Worm (Caenorhabditis elegans) whole organism, mixed stage, embryonic: ENCODE data around the gene str-131.
A peak's percentile ranks its signal among the peaks of the same experiment; 100 is the strongest.

Source experiments
- ceh-39 ChIP-seq: fragments of 150-350 bp; optimal IDR thresholded peaks from 2 replicates; lab custom pipeline; 2014; ENCODE audit warnings: missing biosample characterization, missing genetic modification characterization
- ceh-43 ChIP-seq: fragments of 200-800 bp; sonication (Bioruptor generic); optimal IDR thresholded peaks from 2 replicates; lab custom pipeline; 2018; ENCODE audit warnings: mild to moderate bottlenecking, missing genetic modification characterization, moderate library complexity, missing compliant biosample characterization
- ceh-83 ChIP-seq: fragments of 200-800 bp; sonication (Bioruptor generic); optimal IDR thresholded peaks from 2 replicates; lab custom pipeline; 2018; ENCODE audit warnings: mild to moderate bottlenecking, missing genetic modification characterization, missing compliant biosample characterization
- ces-1 ChIP-seq: fragments of 150-350 bp; optimal IDR thresholded peaks from 2 replicates; lab custom pipeline; 2014; ENCODE audit warnings: missing biosample characterization, missing genetic modification reagents, missing genetic modification characterization
- cnd-1 ChIP-seq: fragments of 200-800 bp; sonication (Bioruptor generic); optimal IDR thresholded peaks from 2 replicates; lab custom pipeline; 2018; ENCODE audit warnings: mild to moderate bottlenecking, missing genetic modification characterization, missing compliant biosample characterization
- drap-1 ChIP-seq: fragments of 200-800 bp; sonication (Bioruptor generic); optimal IDR thresholded peaks from 3 replicates; lab custom pipeline; 2018; ENCODE audit warnings: mild to moderate bottlenecking, missing genetic modification characterization, missing compliant biosample characterization
- elt-1 ChIP-seq: sonication (generic microtip); optimal IDR thresholded peaks from 2 replicates; lab custom pipeline; 2017; ENCODE audit warnings: missing genetic modification characterization, mild to moderate bottlenecking, missing compliant biosample characterization, antibody characterized with exemption, moderate library complexity, borderline replicate concordance; ENCODE audit not compliant: insufficient read depth
- lin-13 ChIP-seq: fragments of 150-350 bp; optimal IDR thresholded peaks from 2 replicates; lab custom pipeline; 2014; ENCODE audit warnings: missing biosample characterization, missing genetic modification characterization
- lin-32 ChIP-seq: fragments of 200-800 bp; sonication (Bioruptor generic); optimal IDR thresholded peaks from 2 replicates; lab custom pipeline; 2018; ENCODE audit warnings: mild to moderate bottlenecking, missing genetic modification characterization, missing compliant biosample characterization
- lsy-2 ChIP-seq: fragments of 150-350 bp; optimal IDR thresholded peaks from 2 replicates; lab custom pipeline; 2014; ENCODE audit warnings: missing biosample characterization, missing genetic modification characterization
- mep-1 ChIP-seq: fragments of 150-350 bp; optimal IDR thresholded peaks from 2 replicates; lab custom pipeline; 2017; ENCODE audit warnings: missing biosample characterization, missing genetic modification reagents, missing genetic modification characterization, inconsistent platforms
- mls-2 ChIP-seq: sonication (generic microtip); optimal IDR thresholded peaks from 2 replicates; lab custom pipeline; 2016; ENCODE audit warnings: mild to moderate bottlenecking, missing genetic modification characterization, moderate library complexity, missing compliant biosample characterization
- nhr-2 ChIP-seq: fragments of 150-350 bp; optimal IDR thresholded peaks from 2 replicates; lab custom pipeline; 2014; ENCODE audit warnings: missing biosample characterization, missing genetic modification characterization
- nhr-28 ChIP-seq: fragments of 150-350 bp; optimal IDR thresholded peaks from 2 replicates; lab custom pipeline; 2014; ENCODE audit warnings: missing biosample characterization, missing genetic modification characterization
- nhr-76 ChIP-seq: sonication (generic microtip); optimal IDR thresholded peaks from 2 replicates; lab custom pipeline; 2017; ENCODE audit warnings: missing biosample characterization, missing genetic modification characterization
- pha-4 ChIP-seq: fragments of 150-350 bp; optimal IDR thresholded peaks from 2 replicates; lab custom pipeline; 2018; ENCODE audit warnings: missing biosample characterization, missing genetic modification reagents, missing genetic modification characterization
- sem-2 ChIP-seq: fragments of 200-800 bp; sonication (Bioruptor generic); optimal IDR thresholded peaks from 2 replicates; lab custom pipeline; 2018; ENCODE audit warnings: mild to moderate bottlenecking, missing genetic modification characterization, missing compliant biosample characterization
- snpc-4 ChIP-seq: fragments of 150-350 bp; optimal IDR thresholded peaks from 2 replicates; lab custom pipeline; 2014; ENCODE audit warnings: missing biosample characterization, missing genetic modification characterization
- sptf-1 ChIP-seq: sonication (generic microtip); optimal IDR thresholded peaks from 2 replicates; lab custom pipeline; 2017; ENCODE audit warnings: mild to moderate bottlenecking, missing genetic modification characterization, moderate library complexity, missing compliant biosample characterization
- tbx-8 ChIP-seq: fragments of 200-800 bp; sonication (Bioruptor generic); optimal IDR thresholded peaks from 2 replicates; lab custom pipeline; 2018; ENCODE audit warnings: mild to moderate bottlenecking, missing genetic modification characterization, moderate library complexity, missing compliant biosample characterization
- unc-120 ChIP-seq: sonication (generic microtip); optimal IDR thresholded peaks from 2 replicates; lab custom pipeline; 2017; ENCODE audit warnings: missing genetic modification characterization, missing compliant biosample characterization; ENCODE audit not compliant: poor library complexity, severe bottlenecking
- unc-39 ChIP-seq: fragments of 150-350 bp; optimal IDR thresholded peaks from 2 replicates; lab custom pipeline; 2014; ENCODE audit warnings: missing biosample characterization, missing genetic modification characterization
- unc-62 ChIP-seq: fragments of 150-350 bp; optimal IDR thresholded peaks from 2 replicates; lab custom pipeline; 2014; ENCODE audit warnings: missing biosample characterization, missing genetic modification reagents, missing genetic modification characterization
- ztf-11 ChIP-seq: fragments of 150-350 bp; optimal IDR thresholded peaks from 2 replicates; lab custom pipeline; 2014; ENCODE audit warnings: missing biosample characterization, missing genetic modification characterization

Gene str-131

DNA sequence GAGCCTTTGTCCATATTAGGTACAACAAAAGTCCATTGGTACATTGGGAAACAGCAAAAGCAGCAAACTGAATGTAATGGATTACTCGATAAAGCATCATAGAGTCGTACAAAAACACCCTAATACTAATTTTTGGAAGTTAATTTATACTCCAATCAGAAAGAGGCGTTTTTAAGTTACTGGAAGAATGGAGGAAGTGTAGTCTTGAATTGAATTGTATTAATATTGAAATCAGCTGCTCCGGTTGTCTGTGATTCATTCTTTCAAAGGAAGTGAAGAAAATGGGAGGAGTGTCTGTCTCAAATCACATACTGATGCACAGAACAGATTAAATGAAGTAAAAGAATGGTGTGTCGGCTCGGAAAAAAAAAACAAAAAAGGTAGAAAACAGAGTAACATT lies at the start of gene str-131:
Gene str-131 (minus strand): TSS at position 101 of the 400 bp plus-strand sequence.
- no peak for TF ChIP-seq lin-13 (tag; lab: Kevin White, UChicago)
- no peak for TF ChIP-seq lin-32 (GFP tag; lab: Kevin White, UChicago)
- no peak for TF ChIP-seq tbx-8 (GFP tag; lab: Kevin White, UChicago)
- no peak for TF ChIP-seq nhr-28 (tag; lab: Kevin White, UChicago)
- no peak for TF ChIP-seq nhr-76 (tag; lab: Kevin White, UChicago)

DNA sequence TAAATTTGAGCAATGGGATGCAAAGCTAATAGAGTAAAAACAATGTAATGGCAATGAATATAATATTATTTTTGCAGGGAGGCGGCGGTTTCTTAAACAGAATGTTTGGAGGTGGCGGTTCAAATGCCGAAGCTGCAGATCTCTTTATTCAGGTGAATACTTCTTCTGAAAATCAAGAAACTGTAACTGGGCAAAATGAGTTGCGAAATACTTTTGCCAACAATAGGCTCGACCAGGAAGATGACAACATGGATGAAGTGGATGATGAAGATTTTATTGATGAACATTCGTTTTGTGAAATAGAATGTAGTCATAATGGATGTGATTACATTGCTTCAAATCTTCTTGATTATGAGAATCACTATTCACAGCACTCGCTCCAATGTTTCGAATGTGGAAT lies 49.3 kb upstream of the str-131 start:
- TF ChIP-seq mep-1 (tag; lab: Kevin White, UChicago) (no peak), cnd-1 (tag; lab: Kevin White, UChicago) (no peak), lin-13 (tag; lab: Kevin White, UChicago) (no peak), nhr-2 (tag; lab: Kevin White, UChicago) (no peak), elt-1 (no peak), ceh-39 (no peak)

ce11 chrV:8130149-8130661 lies 48.7 kb upstream of the str-131 start, which contains the start of gene snap-1:
TSS of gene snap-1 (plus strand) at chrV:8130611.
- no peak for TF ChIP-seq sptf-1 (tag; lab: Kevin White, UChicago)
- TF ChIP-seq ces-1, result peak; percentile 52
- TF ChIP-seq ztf-11 (tag; lab: Kevin White, UChicago), result no peak
- TF ChIP-seq pha-4, result peak; percentile 21
- peak; percentile 58 for TF ChIP-seq mep-1 (tag; lab: Kevin White, UChicago)

DNA sequence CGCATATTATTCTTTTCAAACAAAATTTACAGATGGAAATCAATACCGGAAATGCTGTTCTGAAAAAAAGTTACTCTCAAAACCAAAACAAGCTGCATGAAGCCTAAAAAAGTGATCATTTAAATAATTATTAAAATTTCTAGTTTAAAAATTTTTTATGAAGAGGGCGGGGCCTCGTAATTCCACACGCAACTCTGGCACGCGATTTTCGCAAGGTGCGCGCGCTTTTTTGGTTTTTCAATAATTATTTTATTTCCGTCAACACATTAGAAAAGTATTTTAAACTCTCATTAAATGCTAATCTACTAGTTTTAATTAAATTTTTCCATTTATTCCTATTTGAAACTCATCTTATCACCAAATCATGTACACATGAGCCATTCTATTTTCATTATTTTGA lies 48.2 kb upstream of the str-131 start:
- no peak for TF ChIP-seq lin-32 (GFP tag; lab: Kevin White, UChicago)
- peak; percentile 47 for TF ChIP-seq ceh-43 (GFP tag; lab: Kevin White, UChicago)

ce11 chrV:8129252-8129651 lies 47.8 kb upstream of the str-131 start, which contains the start of gene spr-1:
TSS of gene spr-1 (minus strand) at chrV:8129352.
- no peak for TF ChIP-seq lin-32 (GFP tag; lab: Kevin White, UChicago)

DNA sequence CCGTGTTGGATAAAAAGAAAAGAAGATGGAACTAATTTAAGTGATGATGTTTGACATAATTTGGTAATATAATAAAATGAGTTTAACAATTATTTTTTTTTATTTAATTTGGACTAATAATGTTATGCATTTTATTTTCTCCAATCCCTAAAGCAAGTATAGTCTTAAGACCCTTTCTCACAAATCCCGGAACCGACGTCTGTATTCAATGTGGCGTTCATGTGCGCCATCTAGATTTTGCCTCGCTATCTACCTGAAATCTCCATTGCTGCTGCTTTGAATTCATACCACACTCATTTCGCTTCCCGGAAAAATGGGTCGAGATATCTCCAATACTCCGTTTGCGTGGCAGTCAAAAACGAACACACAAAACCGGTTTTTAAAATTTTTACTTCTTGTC lies 41.9 kb upstream of the str-131 start, which contains the start of gene D1014.5:
Gene D1014.5 (plus strand): TSS at position 301 of the 400 bp plus-strand sequence.
- TF ChIP-seq unc-62 (no peak), ceh-39 (no peak), ceh-43 (GFP tag; lab: Kevin White, UChicago) (no peak), unc-39 (tag; lab: Kevin White, UChicago) (no peak), snpc-4 (tag; lab: Kevin White, UChicago) (no peak), drap-1 (GFP tag; lab: Kevin White, UChicago) (no peak), sptf-1 (tag; lab: Kevin White, UChicago) (no peak)

DNA sequence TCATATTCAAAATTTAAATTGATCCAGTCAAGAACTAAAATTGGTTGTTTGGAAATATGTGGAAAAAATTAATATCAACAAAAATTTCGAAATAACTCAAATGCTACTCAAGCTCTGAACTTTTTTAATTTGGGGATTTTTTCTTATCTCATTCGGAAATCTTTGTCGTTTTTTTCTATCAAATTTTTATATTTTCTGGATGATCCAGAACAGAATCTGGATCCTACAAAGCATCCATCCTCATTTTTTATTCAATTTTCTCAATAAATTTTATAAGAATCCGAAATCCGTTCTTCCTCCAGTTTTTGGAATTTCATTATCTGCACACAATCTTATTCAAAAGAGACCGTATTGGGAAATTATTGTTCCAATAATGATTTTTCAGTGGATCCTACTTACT lies 39.4 kb upstream of the str-131 start, which contains the start of gene D1014.6:
Gene D1014.6 (plus strand): TSS at position 301 of the 400 bp plus-strand sequence.
- TF ChIP-seq drap-1 (GFP tag; lab: Kevin White, UChicago) (no peak), snpc-4 (tag; lab: Kevin White, UChicago) (no peak), lin-13 (tag; lab: Kevin White, UChicago) (no peak), nhr-2 (tag; lab: Kevin White, UChicago) (no peak)

- TF ChIP-seq mls-2 (no peak), drap-1 (GFP tag; lab: Kevin White, UChicago) (no peak), nhr-2 (tag; lab: Kevin White, UChicago) (no peak), ces-1 (no peak), sem-2 (no peak), lsy-2 (tag; lab: Kevin White, UChicago) (no peak), ceh-83 (GFP tag; lab: Kevin White, UChicago) (no peak), unc-62 (no peak), nhr-76 (tag; lab: Kevin White, UChicago) (no peak), tbx-8 (GFP tag; lab: Kevin White, UChicago) (no peak), cnd-1 (tag; lab: Kevin White, UChicago) (no peak), unc-120 (tag; lab: Kevin White, UChicago) (no peak), lin-32 (GFP tag; lab: Kevin White, UChicago) (no peak), ceh-43 (GFP tag; lab: Kevin White, UChicago) (no peak), ztf-11 (tag; lab: Kevin White, UChicago) (no peak), mep-1 (tag; lab: Kevin White, UChicago) (no peak)
These were observed 36.5 kb upstream of the str-131 start, which contains the start of gene D1014.7 for ce11 chrV:8117964-8118363. TSS of gene D1014.7 (plus strand) at chrV:8118264.
